Fruit fly (Drosophila melanogaster): ENCODE data around the gene CG13454.

DNA sequence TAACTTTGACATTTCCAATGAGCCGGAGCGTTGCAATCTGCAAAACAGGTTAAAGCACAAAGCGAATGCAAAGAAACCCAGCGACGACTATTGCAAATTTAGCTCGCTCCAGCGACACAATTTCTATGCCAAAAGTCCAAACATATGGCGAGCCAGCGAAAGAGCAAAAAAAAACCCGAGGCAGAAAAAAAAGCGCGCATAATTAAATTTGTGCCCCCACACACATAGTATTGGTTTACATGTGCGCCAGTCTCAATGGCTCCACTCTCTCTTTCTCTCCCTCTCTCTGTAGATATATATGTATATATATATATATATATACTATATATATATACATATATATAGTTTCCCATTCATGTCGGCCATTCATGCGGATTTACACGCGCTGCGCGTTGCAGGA, 23.8 kb upstream of the CG13454 start:
- no peak for TF ChIP-seq CG11617 (GFP tag; optimal IDR thresholded peaks at IDR 0.05)
- no peak for TF ChIP-seq cnc (optimal IDR thresholded peaks at IDR 0.05)
- no peak for TF ChIP-seq CG12768 (GFP tag; optimal IDR thresholded peaks at IDR 0.05)
- no peak for TF ChIP-seq Clk (GFP tag; optimal IDR thresholded peaks at IDR 0.05)
- TF ChIP-seq pad (GFP tag; optimal IDR thresholded peaks at IDR 0.05): no peak
- no peak for TF ChIP-seq Hr96 (GFP tag; optimal IDR thresholded peaks at IDR 0.05)

All from whole organism, adult.